Worm (Caenorhabditis elegans): ENCODE measurements around the gene F10C5.3.

- TF ChIP-seq unc-86 (tag; optimal IDR thresholded peaks at IDR 0.05) (no peak), hlh-13 (GFP tag; optimal IDR thresholded peaks at IDR 0.05) (no peak), unc-42 (tag; optimal IDR thresholded peaks at IDR 0.05) (no peak), lin-11 (tag; optimal IDR thresholded peaks at IDR 0.05) (no peak), fkh-10 (GFP tag; optimal IDR thresholded peaks at IDR 0.05) (no peak), ets-4 (tag; optimal IDR thresholded peaks at IDR 0.05) (no peak), pha-4 (tag; optimal IDR thresholded peaks at IDR 0.05) (no peak), sdc-2 (tag; optimal IDR thresholded peaks at IDR 0.05) (no peak), elt-2 (tag; optimal IDR thresholded peaks at IDR 0.05) (no peak), nfya-1 (tag; optimal IDR thresholded peaks at IDR 0.05) (no peak), pag-3 (tag; optimal IDR thresholded peaks at IDR 0.05; ENCODE audit: borderline replicate concordance) (no peak), F13H6.1 (tag; optimal IDR thresholded peaks at IDR 0.05) (no peak), gmeb-2 (tag; optimal IDR thresholded peaks at IDR 0.05) (no peak), ref-2 (tag; optimal IDR thresholded peaks at IDR 0.05) (no peak)
Measured at ce11 chrIII:446860-447259, 36.8 kb upstream of the F10C5.3 start.
